Worm (Caenorhabditis elegans) whole organism, mixed stage, embryonic: ENCODE data around the gene grd-2.

Experiments used
- ceh-39 ChIP-seq: fragments of 150-350 bp; optimal IDR thresholded peaks from 2 replicates; lab custom pipeline; 2014; ENCODE audit warnings: missing biosample characterization, missing genetic modification characterization
- elt-3 ChIP-seq: fragments of 150-350 bp; optimal IDR thresholded peaks from 2 replicates; lab custom pipeline; 2014; ENCODE audit warnings: missing biosample characterization, missing genetic modification characterization
- flh-1 ChIP-seq: fragments of 200-800 bp; sonication (Bioruptor generic); optimal IDR thresholded peaks from 2 replicates; lab custom pipeline; 2018; ENCODE audit warnings: mild to moderate bottlenecking, missing genetic modification characterization, moderate library complexity, missing compliant biosample characterization
- lsy-2 ChIP-seq: fragments of 150-350 bp; optimal IDR thresholded peaks from 2 replicates; lab custom pipeline; 2014; ENCODE audit warnings: missing biosample characterization, missing genetic modification characterization
- mep-1 ChIP-seq: fragments of 150-350 bp; optimal IDR thresholded peaks from 2 replicates; lab custom pipeline; 2017; ENCODE audit warnings: missing biosample characterization, missing genetic modification reagents, missing genetic modification characterization, inconsistent platforms
- nhr-12 ChIP-seq: fragments of 150-350 bp; optimal IDR thresholded peaks from 2 replicates; lab custom pipeline; 2014; ENCODE audit warnings: missing biosample characterization, missing genetic modification characterization
- nhr-237 ChIP-seq: fragments of 150-350 bp; optimal IDR thresholded peaks from 2 replicates; lab custom pipeline; 2014; ENCODE audit warnings: missing biosample characterization, missing genetic modification characterization
- pha-4 ChIP-seq: fragments of 150-350 bp; optimal IDR thresholded peaks from 2 replicates; lab custom pipeline; 2018; ENCODE audit warnings: missing biosample characterization, missing genetic modification reagents, missing genetic modification characterization
- ztf-11 ChIP-seq: fragments of 150-350 bp; optimal IDR thresholded peaks from 2 replicates; lab custom pipeline; 2014; ENCODE audit warnings: missing biosample characterization, missing genetic modification characterization

DNA sequence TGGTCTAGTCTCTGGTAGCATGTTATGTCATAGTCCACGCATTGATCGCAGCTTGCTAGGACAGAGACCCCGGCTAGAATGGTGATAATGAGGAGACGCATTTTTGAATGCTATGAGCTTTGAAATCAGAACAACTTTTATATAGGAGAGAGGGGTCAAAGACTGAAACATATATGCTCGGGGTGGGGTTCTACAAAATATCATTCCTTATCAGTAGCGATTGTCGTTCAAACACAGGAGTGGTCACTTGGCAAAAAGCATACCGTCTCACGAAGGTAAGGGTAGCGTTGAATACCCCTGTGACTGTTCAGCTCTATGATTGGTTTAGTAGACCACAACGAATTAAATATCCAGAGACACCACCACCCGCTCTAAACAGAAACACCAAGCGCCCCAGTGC is 12.5 kb upstream of the grd-2 start, which contains the start of gene F46B3.1:
- TF ChIP-seq ceh-39 (tag; lab: Kevin White, UChicago): no peak
- no peak for TF ChIP-seq nhr-237
- TF ChIP-seq ztf-11: no peak
- TF ChIP-seq elt-3 (tag; lab: Kevin White, UChicago): no peak
- no peak for TF ChIP-seq lsy-2 (tag; lab: Kevin White, UChicago)
- no peak for TF ChIP-seq flh-1 (GFP tag; lab: Kevin White, UChicago)
- TF ChIP-seq pha-4 (tag; lab: Kevin White, UChicago): no peak
- no peak for TF ChIP-seq mep-1 (tag; lab: Kevin White, UChicago)
- TF ChIP-seq nhr-12 (tag; lab: Kevin White, UChicago): no peak
